Worm (Caenorhabditis elegans): Measurements from ENCODE around the gene Y43D4A.5.

- TF ChIP-seq klf-2 (GFP tag; conservative IDR thresholded peaks at IDR 0.05) (no peak), tab-1 (GFP tag; IDR thresholded peaks at IDR 0.05) (no peak)
These were observed 38.3 kb downstream of the Y43D4A.5 start, which contains the start of gene Y116A8A.2 for ce11 chrIV:16813825-16814224.

Data from whole organism, midembryonic.